Worm (Caenorhabditis elegans): ENCODE results near the gene T06E4.21.

- no peak for TF ChIP-seq him-1 (tag; optimal IDR thresholded peaks at IDR 0.05)
- TF ChIP-seq W03F9.2 (tag; optimal IDR thresholded peaks at IDR 0.05): no peak
- no peak for TF ChIP-seq dao-5 (tag; optimal IDR thresholded peaks at IDR 0.05)
Observed at ce11 chrV:9651294-9651693, at the start of gene T06E4.21.

Measured in whole organism, L4/young adult.